Fruit fly (Drosophila melanogaster) whole organism, embryonic: Measurements from ENCODE around the gene CG17593.

Experiments used
- C15 ChIP-seq: fragments of 200-800 bp; sonication (Bioruptor generic); IDR thresholded peaks from 3 replicates; pipeline ENCODE4 v1.3.6; 2022; ENCODE audit warnings: missing biosample characterization, missing genetic modification characterization
- CG10267 ChIP-seq: fragments of 200-800 bp; sonication (Bioruptor generic); optimal IDR thresholded peaks from 2 replicates; lab custom pipeline; 2018; ENCODE audit warnings: missing biosample characterization, mild to moderate bottlenecking, missing genetic modification characterization, moderate library complexity
- CG10274 ChIP-seq: fragments of 200-800 bp; sonication (Bioruptor generic); optimal IDR thresholded peaks from 3 replicates; lab custom pipeline; 2017; ENCODE audit warnings: missing biosample characterization, mild to moderate bottlenecking, missing genetic modification characterization
- CG10654 ChIP-seq: fragments of 200-800 bp; sonication (Bioruptor generic); optimal IDR thresholded peaks from 2 replicates; lab custom pipeline; 2016; ENCODE audit warnings: missing biosample characterization, missing genetic modification characterization
- CG11456 ChIP-seq: fragments of 200-800 bp; sonication (Bioruptor generic); IDR thresholded peaks from 3 replicates; pipeline ENCODE4 v1.3.6; 2022; ENCODE audit warnings: missing biosample characterization, missing genetic modification characterization
- CG13424 ChIP-seq: fragments of 200-800 bp; sonication (Bioruptor generic); optimal IDR thresholded peaks from 2 replicates; lab custom pipeline; 2019; ENCODE audit warnings: missing biosample characterization, mild to moderate bottlenecking, missing genetic modification characterization, moderate library complexity
- CG13775 ChIP-seq: fragments of 200-800 bp; sonication (Bioruptor generic); optimal IDR thresholded peaks from 3 replicates; lab custom pipeline; 2017; ENCODE audit warnings: missing biosample characterization, mild to moderate bottlenecking, missing genetic modification characterization
- CG1603 ChIP-seq: fragments of 200-800 bp; sonication (Bioruptor generic); optimal IDR thresholded peaks from 2 replicates; lab custom pipeline; 2019; ENCODE audit warnings: missing biosample characterization, mild to moderate bottlenecking, missing genetic modification characterization, moderate library complexity
- CG16815 ChIP-seq: fragments of 200-800 bp; sonication (Bioruptor generic); optimal IDR thresholded peaks from 3 replicates; lab custom pipeline; 2017; ENCODE audit warnings: missing biosample characterization, mild to moderate bottlenecking, missing genetic modification characterization
- CG17385 ChIP-seq: fragments of 200-800 bp; sonication (Bioruptor generic); optimal IDR thresholded peaks from 3 replicates; lab custom pipeline; 2018; ENCODE audit warnings: missing biosample characterization, mild to moderate bottlenecking, missing genetic modification characterization
- CG18476 ChIP-seq: fragments of 200-800 bp; sonication (Bioruptor generic); optimal IDR thresholded peaks from 2 replicates; lab custom pipeline; 2016; ENCODE audit warnings: missing biosample characterization, mild to moderate bottlenecking, missing genetic modification characterization
- CG30403 ChIP-seq: fragments of 200-800 bp; sonication (Bioruptor generic); optimal IDR thresholded peaks from 3 replicates; lab custom pipeline; 2016; ENCODE audit warnings: missing biosample characterization, missing genetic modification characterization
- CG32772 ChIP-seq: fragments of 200-800 bp; sonication (Bioruptor generic); IDR thresholded peaks from 2 replicates; pipeline ENCODE4 v1.3.6; 2022; ENCODE audit warnings: missing biosample characterization, missing genetic modification characterization
- CG3281 ChIP-seq: fragments of 200-800 bp; sonication (Bioruptor generic); optimal IDR thresholded peaks from 3 replicates; lab custom pipeline; 2017; ENCODE audit warnings: missing biosample characterization, mild to moderate bottlenecking, missing genetic modification characterization
- CG42726 ChIP-seq: fragments of 200-800 bp; sonication (Bioruptor generic); IDR thresholded peaks from 2 replicates; pipeline ENCODE4 v1.3.6; 2022; ENCODE audit warnings: missing biosample characterization, missing genetic modification characterization; ENCODE audit not compliant: partially characterized antibody
- CG4404 ChIP-seq: fragments of 200-800 bp; sonication (Bioruptor generic); IDR thresholded peaks from 2 replicates; pipeline ENCODE4 v1.3.6; 2022; ENCODE audit warnings: missing biosample characterization, missing genetic modification characterization
- CG4820 ChIP-seq: fragments of 200-800 bp; sonication (Bioruptor generic); optimal IDR thresholded peaks from 3 replicates; lab custom pipeline; 2016; ENCODE audit warnings: missing biosample characterization, missing genetic modification characterization
- D ChIP-seq, 2 experiments: fragments of 200-800 bp in 1 of 2; fragments of >200 bp in 1 of 2; sonication (Bioruptor generic) in 1 of 2; optimal IDR thresholded peaks; 2 replicates in 1 of 2; 3 replicates in 1 of 2; lab custom pipeline; 2017; ENCODE audit warnings: mild to moderate bottlenecking in 1 of 2, missing biosample characterization in 1 of 2, missing genetic modification characterization in 1 of 2, missing genetic modification reagents in 1 of 2
- D19A ChIP-seq: fragments of 200-800 bp; optimal IDR thresholded peaks from 3 replicates; lab custom pipeline; 2019; ENCODE audit warnings: missing biosample characterization, mild to moderate bottlenecking, missing genetic modification characterization, moderate library complexity
- E2f2 ChIP-seq: fragments of 200-800 bp; sonication (Bioruptor generic); IDR thresholded peaks from 2 replicates; pipeline ENCODE4 v1.3.6; 2022; ENCODE audit warnings: missing biosample characterization, missing genetic modification characterization
- ERR ChIP-seq: fragments of 200-800 bp; sonication (Bioruptor generic); optimal IDR thresholded peaks from 2 replicates; lab custom pipeline; 2016; ENCODE audit warnings: missing biosample characterization, missing genetic modification characterization
- Ets97D ChIP-seq: fragments of 200-800 bp; sonication (Bioruptor generic); optimal IDR thresholded peaks from 3 replicates; lab custom pipeline; 2016; ENCODE audit warnings: missing biosample characterization, missing genetic modification characterization
- Fer2 ChIP-seq: fragments of 200-800 bp; sonication (Bioruptor generic); optimal IDR thresholded peaks from 2 replicates; lab custom pipeline; 2018; ENCODE audit warnings: missing biosample characterization, mild to moderate bottlenecking, missing genetic modification characterization, moderate library complexity
- H2.0 ChIP-seq: fragments of 200-800 bp; sonication (Bioruptor generic); IDR thresholded peaks from 2 replicates; pipeline ENCODE4 v1.3.6; 2022; ENCODE audit warnings: missing biosample characterization, missing genetic modification characterization
- HLH54F ChIP-seq: fragments of 200-800 bp; sonication (Bioruptor generic); optimal IDR thresholded peaks from 3 replicates; lab custom pipeline; 2016; ENCODE audit warnings: missing biosample characterization, missing genetic modification characterization
- MESR4 ChIP-seq: fragments of 200-800 bp; sonication (Bioruptor generic); optimal IDR thresholded peaks from 2 replicates; lab custom pipeline; 2018; ENCODE audit warnings: missing biosample characterization, mild to moderate bottlenecking, missing genetic modification characterization, moderate library complexity
- MTF-1 ChIP-seq: fragments of 200-800 bp; sonication (Bioruptor generic); optimal IDR thresholded peaks from 2 replicates; lab custom pipeline; 2018; ENCODE audit warnings: missing biosample characterization, mild to moderate bottlenecking, missing genetic modification characterization, borderline replicate concordance
- Mad ChIP-seq: fragments of 200-800 bp; sonication (Bioruptor generic); optimal IDR thresholded peaks from 2 replicates; lab custom pipeline; 2016; ENCODE audit warnings: missing biosample characterization, missing genetic modification characterization
- Myb ChIP-seq: fragments of 200-800 bp; sonication (Bioruptor generic); optimal IDR thresholded peaks from 2 replicates; lab custom pipeline; 2016; ENCODE audit warnings: missing biosample characterization, missing genetic modification characterization
- Oaz ChIP-seq: fragments of 200-800 bp; sonication (Bioruptor generic); IDR thresholded peaks from 2 replicates; pipeline ENCODE4 v1.3.6; 2022; ENCODE audit warnings: missing biosample characterization, missing genetic modification characterization
- Poxn ChIP-seq: fragments of 200-800 bp; sonication (Bioruptor generic); IDR thresholded peaks from 2 replicates; pipeline ENCODE4 v1.3.6; 2022; ENCODE audit warnings: missing biosample characterization, missing genetic modification characterization
- Rfx ChIP-seq: fragments of 200-800 bp; sonication (Bioruptor generic); IDR thresholded peaks from 2 replicates; pipeline ENCODE4 v1.3.6; 2022; ENCODE audit warnings: missing biosample characterization, missing genetic modification characterization
- Sox100B ChIP-seq: fragments of 200-800 bp; sonication (Bioruptor generic); optimal IDR thresholded peaks from 3 replicates; lab custom pipeline; 2018; ENCODE audit warnings: missing biosample characterization, mild to moderate bottlenecking, missing genetic modification characterization
- ash1 ChIP-seq: fragments of 200-800 bp; sonication (Bioruptor generic); optimal IDR thresholded peaks from 2 replicates; lab custom pipeline; 2018; ENCODE audit warnings: missing biosample characterization, mild to moderate bottlenecking, missing genetic modification characterization
- az2 ChIP-seq: fragments of 200-800 bp; sonication (Bioruptor generic); optimal IDR thresholded peaks from 3 replicates; lab custom pipeline; 2016; ENCODE audit warnings: missing biosample characterization, missing genetic modification characterization
- dysf ChIP-seq: fragments of 200-800 bp; sonication (Bioruptor generic); IDR thresholded peaks from 3 replicates; pipeline ENCODE4 v1.3.6; 2022; ENCODE audit warnings: missing biosample characterization, missing genetic modification characterization
- ems ChIP-seq: fragments of 200-800 bp; sonication (Bioruptor generic); optimal IDR thresholded peaks from 3 replicates; lab custom pipeline; 2016; ENCODE audit warnings: missing biosample characterization, missing genetic modification characterization
- eyg ChIP-seq: fragments of 200-800 bp; sonication (Bioruptor generic); optimal IDR thresholded peaks from 3 replicates; lab custom pipeline; 2016; ENCODE audit warnings: missing biosample characterization, missing genetic modification characterization
- ftz-f1 ChIP-seq: fragments of 200-800 bp; sonication (Bioruptor generic); optimal IDR thresholded peaks from 2 replicates; lab custom pipeline; 2016; ENCODE audit warnings: missing biosample characterization, missing genetic modification characterization
- gro ChIP-seq: fragments of 200-800 bp; sonication (Bioruptor generic); optimal IDR thresholded peaks from 2 replicates; lab custom pipeline; 2016; ENCODE audit warnings: missing biosample characterization, missing genetic modification characterization
- kay ChIP-seq: fragments of 200-800 bp; sonication (Bioruptor generic); optimal IDR thresholded peaks from 2 replicates; lab custom pipeline; 2016; ENCODE audit warnings: missing biosample characterization, missing genetic modification characterization
- lab ChIP-seq: fragments of 200-800 bp; sonication (Bioruptor generic); optimal IDR thresholded peaks from 3 replicates; lab custom pipeline; 2017; ENCODE audit warnings: missing biosample characterization, missing genetic modification characterization, mild to moderate bottlenecking, moderate library complexity, missing genetic modification reagents
- org-1 ChIP-seq: fragments of 200-800 bp; sonication (Bioruptor generic); optimal IDR thresholded peaks from 2 replicates; lab custom pipeline; 2017; ENCODE audit warnings: missing biosample characterization, missing genetic modification characterization
- pho ChIP-seq: fragments of 200-800 bp; sonication (Bioruptor generic); optimal IDR thresholded peaks from 2 replicates; lab custom pipeline; 2016; ENCODE audit warnings: missing biosample characterization, missing genetic modification characterization
- ranshi ChIP-seq: fragments of 200-800 bp; sonication (Bioruptor generic); IDR thresholded peaks from 2 replicates; pipeline ENCODE4 v1.3.6; 2022; ENCODE audit warnings: missing biosample characterization, missing genetic modification characterization
- salm ChIP-seq: fragments of 200-800 bp; sonication (Bioruptor generic); optimal IDR thresholded peaks from 2 replicates; lab custom pipeline; 2018; ENCODE audit warnings: missing biosample characterization, mild to moderate bottlenecking, missing genetic modification characterization
- sisA ChIP-seq: fragments of 200-800 bp; sonication (Bioruptor generic); IDR thresholded peaks from 2 replicates; pipeline ENCODE4 v1.3.6; 2022; ENCODE audit warnings: missing biosample characterization, missing genetic modification characterization
- ssp ChIP-seq: fragments of 200-800 bp; sonication (Bioruptor generic); IDR thresholded peaks from 2 replicates; pipeline ENCODE4 v1.3.6; 2022; ENCODE audit warnings: missing biosample characterization, missing genetic modification characterization
- ttk ChIP-seq: fragments of 200-800 bp; sonication (Bioruptor generic); IDR thresholded peaks from 2 replicates; pipeline ENCODE4 v2.1.2; 2022; ENCODE audit warnings: missing biosample characterization, missing genetic modification characterization

The CG17593 gene

dm6 chr2L:3475168-3475567 lies 39.5 kb upstream of the CG17593 start:
- no peak for TF ChIP-seq Oaz
- peak; percentile 30 for TF ChIP-seq D19A
- TF ChIP-seq, all 482 proteins: peak for 1

dm6 chr2L:3475948-3476347 lies 38.7 kb upstream of the CG17593 start:
- peak; percentile 44 for TF ChIP-seq sisA (GFP tag; lab: Robert Waterston, UW)
- TF ChIP-seq org-1 (GFP tag; lab: Kevin White, UChicago): peak; percentile 73
- TF ChIP-seq ems (GFP tag; lab: Kevin White, UChicago): peak; percentile 16
- TF ChIP-seq D (optimal IDR thresholded peaks at IDR 0.05; lab: Kevin White, UChicago): no peak
- TF ChIP-seq D (GFP tag; optimal IDR thresholded peaks at IDR 0.05; lab: Kevin White, UChicago): peak; percentile 19
- peak; percentile 11 for TF ChIP-seq kay (GFP tag; lab: Kevin White, UChicago)
- peak; percentile 77 for TF ChIP-seq Sox100B (GFP tag; lab: Kevin White, UChicago)
- peak; percentile 66 for TF ChIP-seq CG13424 (tag; lab: Kevin White, UChicago)
- TF ChIP-seq CG30403: peak; percentile 82
- no peak for TF ChIP-seq ERR (GFP tag; lab: Kevin White, UChicago)
- TF ChIP-seq dysf: peak; percentile 83
- peak; percentile 9 for TF ChIP-seq CG4820 (GFP tag; lab: Kevin White, UChicago)
- TF ChIP-seq CG42726 (GFP tag; lab: Robert Waterston, UW): no peak
- no peak for TF ChIP-seq ranshi
- no peak for TF ChIP-seq ash1
- TF ChIP-seq CG17385 (GFP tag; lab: Kevin White, UChicago): peak; percentile 68
- TF ChIP-seq CG10267 (tag; lab: Kevin White, UChicago): peak; percentile 46
- peak; percentile 53 for TF ChIP-seq HLH54F (GFP tag; lab: Kevin White, UChicago)
- TF ChIP-seq ftz-f1 (GFP tag; lab: Kevin White, UChicago): no peak
- TF ChIP-seq Rfx (GFP tag; lab: Robert Waterston, UW): peak; percentile 66
- peak; percentile 4 for TF ChIP-seq Mad (GFP tag; lab: Kevin White, UChicago)
- TF ChIP-seq CG10654 (GFP tag; lab: Kevin White, UChicago): peak; percentile 26
- TF ChIP-seq C15 (GFP tag; lab: Robert Waterston, UW): no peak
- TF ChIP-seq CG11456 (GFP tag; lab: Robert Waterston, UW): 0 out of 3 replicates have a peak, but pooled peaks have one; percentile 62
- 0 out of 2 replicates have a peak, but pooled peaks have one; percentile 25 for TF ChIP-seq ssp (GFP tag; lab: Robert Waterston, UW)
- no peak for TF ChIP-seq Ets97D
- TF ChIP-seq CG3281 (GFP tag; lab: Kevin White, UChicago): peak; percentile 65
- TF ChIP-seq Fer2 (tag; lab: Kevin White, UChicago): peak; percentile 27
- peak; percentile 44 for TF ChIP-seq pho (GFP tag; lab: Kevin White, UChicago)
- TF ChIP-seq salm (tag; lab: Kevin White, UChicago): peak; percentile 24
- no peak for TF ChIP-seq CG4404 (GFP tag; lab: Robert Waterston, UW)
- peak; percentile 24 for TF ChIP-seq Myb
- peak; percentile 48 for TF ChIP-seq CG10274 (GFP tag; lab: Kevin White, UChicago)
- TF ChIP-seq MESR4 (GFP tag; lab: Kevin White, UChicago): no peak
- TF ChIP-seq Poxn (GFP tag; lab: Robert Waterston, UW): no peak
- TF ChIP-seq ttk (GFP tag; lab: Robert Waterston, UW): 0 out of 2 replicates have a peak, but pooled peaks have one; percentile 37
- peak; percentile 50 for TF ChIP-seq az2
- peak; percentile 70 for TF ChIP-seq lab (GFP tag; lab: Kevin White, UChicago)
- peak; percentile 4 for TF ChIP-seq eyg (GFP tag; lab: Kevin White, UChicago)
- TF ChIP-seq gro (GFP tag; lab: Kevin White, UChicago): no peak
- no peak for TF ChIP-seq MTF-1 (GFP tag; lab: Kevin White, UChicago)
- peak; percentile 31; the same call in 1 of the 2 replicates for TF ChIP-seq E2f2 (GFP tag; lab: Robert Waterston, UW)
- peak; percentile 51 for TF ChIP-seq CG1603 (tag; lab: Kevin White, UChicago)
- TF ChIP-seq CG18476 (GFP tag; lab: Kevin White, UChicago): peak; percentile 6
- TF ChIP-seq CG32772: peak; percentile 7; the same call in 1 of the 2 replicates
- peak; percentile 26 for TF ChIP-seq CG13775
- TF ChIP-seq H2.0 (GFP tag; lab: Robert Waterston, UW): no peak; the same call in 1 of the 2 replicates
- no peak for TF ChIP-seq CG16815 (GFP tag; lab: Kevin White, UChicago)
